Comparison of ENCODE assay signal across 1 fruit fly cellular context in the genomic region with DNA sequence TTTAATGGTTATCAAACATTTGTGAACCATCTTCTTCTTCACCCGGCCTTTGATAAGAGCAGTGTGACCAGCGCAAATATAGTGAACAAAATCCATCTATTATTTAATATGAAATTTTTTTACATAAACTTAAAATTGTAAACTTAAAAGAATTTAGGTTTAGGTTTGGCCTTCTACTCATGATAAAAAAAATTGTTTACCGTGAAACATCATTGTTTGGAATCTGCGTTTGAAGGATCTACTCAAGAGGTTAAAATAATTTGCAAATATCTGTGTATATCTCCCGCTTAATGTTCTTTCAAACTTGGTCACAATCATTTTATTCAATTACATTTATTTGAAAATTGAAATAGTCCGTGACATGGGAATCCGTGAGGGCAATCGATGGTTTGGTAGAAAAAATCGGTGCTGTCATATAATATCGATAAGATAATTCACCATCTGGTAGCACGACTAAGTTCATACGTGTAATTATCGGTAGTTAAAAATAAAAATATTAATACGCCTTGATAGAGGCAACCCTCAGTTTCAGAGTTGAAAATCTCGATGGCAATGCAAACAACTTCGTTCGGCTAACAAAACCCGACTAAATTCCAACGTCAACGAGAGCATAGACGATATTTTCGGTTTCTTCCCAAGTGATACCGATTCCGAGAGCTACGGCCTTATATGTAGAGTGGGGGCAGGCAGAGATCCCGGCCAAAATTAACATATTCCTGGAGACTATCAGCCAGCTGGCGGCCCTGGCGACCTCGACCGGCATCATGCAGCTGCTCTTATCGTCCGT.
TF ChIP-seq lines count a peak whose summit lies in the region.

Gene betaGlu, minus strand, starts transcription at position 59 of the 787 bp plus-strand sequence.
Gene sip3, plus strand, starts transcription at position 430 of the 787 bp plus-strand sequence.

TF ChIP-seq in whole organism, embryonic, 481 proteins besides CTCF, POLR2A, EP300 and RAD21 (continued from another document):
- TF ChIP-seq CG17612 (GFP tag; IDR thresholded peaks at IDR 0.05; lab: Robert Waterston, UW) (no peak), pho (GFP tag; optimal IDR thresholded peaks at IDR 0.05; lab: Kevin White, UChicago) (peak; percentile 14), bbx (GFP tag; IDR thresholded peaks at IDR 0.05; lab: Robert Waterston, UW; ENCODE audit: partially characterized antibody) (peak; percentile 92), chn (GFP tag; optimal IDR thresholded peaks at IDR 0.05; lab: Kevin White, UChicago) (peak; percentile 13), CG34422 (GFP tag; IDR thresholded peaks at IDR 0.05; lab: Robert Waterston, UW) (no peak), lmd (GFP tag; IDR thresholded peaks at IDR 0.05; lab: Robert Waterston, UW) (no peak), jigr1 (GFP tag; IDR thresholded peaks at IDR 0.05; lab: Robert Waterston, UW) (peak; percentile 35; the same call in 1 of the 3 replicates), Meics (GFP tag; optimal IDR thresholded peaks at IDR 0.05; lab: Kevin White, UChicago) (no peak), CG11723 (GFP tag; optimal IDR thresholded peaks at IDR 0.05; lab: Kevin White, UChicago) (no peak), CG16813 (GFP tag; IDR thresholded peaks at IDR 0.05; lab: Robert Waterston, UW; ENCODE audit: partially characterized antibody) (peak; percentile 91), disco-r (GFP tag; optimal IDR thresholded peaks at IDR 0.05; lab: Kevin White, UChicago) (no peak), da (GFP tag; optimal IDR thresholded peaks at IDR 0.05; lab: Kevin White, UChicago) (no peak), pfk (GFP tag; optimal IDR thresholded peaks at IDR 0.05; lab: Kevin White, UChicago) (no peak), cas (GFP tag; IDR thresholded peaks at IDR 0.05; lab: Robert Waterston, UW) (no peak), fd64A (GFP tag; optimal IDR thresholded peaks at IDR 0.05; lab: Kevin White, UChicago) (no peak), CG17568 (GFP tag; optimal IDR thresholded peaks at IDR 0.05; lab: Kevin White, UChicago) (no peak), maf-S (GFP tag; optimal IDR thresholded peaks at IDR 0.05; lab: Kevin White, UChicago) (no peak), sens-2 (GFP tag; IDR thresholded peaks at IDR 0.05; lab: Robert Waterston, UW) (no peak), nmo (GFP tag; optimal IDR thresholded peaks at IDR 0.05; lab: Kevin White, UChicago) (peak; percentile 59), Hr39 (optimal IDR thresholded peaks at IDR 0.05; lab: Kevin White, UChicago) (no peak), vnd (GFP tag; IDR thresholded peaks at IDR 0.05; lab: Robert Waterston, UW; ENCODE audit: partially characterized antibody) (peak; percentile 89), CG4282 (GFP tag; optimal IDR thresholded peaks at IDR 0.05; lab: Kevin White, UChicago) (no peak), Aef1 (GFP tag; IDR thresholded peaks at IDR 0.05; lab: Robert Waterston, UW) (no peak), dmrt99B (tag; optimal IDR thresholded peaks at IDR 0.05; lab: Kevin White, UChicago) (no peak), ATbp (GFP tag; optimal IDR thresholded peaks at IDR 0.05; lab: Kevin White, UChicago) (no peak), Sox102F (GFP tag; optimal IDR thresholded peaks at IDR 0.05; lab: Kevin White, UChicago) (no peak), CG11560 (tag; IDR thresholded peaks at IDR 0.05; lab: Robert Waterston, UW) (no peak), CG16815 (GFP tag; optimal IDR thresholded peaks at IDR 0.05; lab: Kevin White, UChicago) (no peak), CG15601 (tag; optimal IDR thresholded peaks at IDR 0.05; lab: Kevin White, UChicago) (peak; percentile 42), Dad (GFP tag; optimal IDR thresholded peaks at IDR 0.05; lab: Kevin White, UChicago) (no peak), CG2712 (tag; optimal IDR thresholded peaks at IDR 0.05; lab: Kevin White, UChicago) (peak; percentile 52), CG30431 (GFP tag; optimal IDR thresholded peaks at IDR 0.05; lab: Kevin White, UChicago) (no peak), Spps (tag; optimal IDR thresholded peaks at IDR 0.05; lab: Kevin White, UChicago) (no peak), row (GFP tag; IDR thresholded peaks at IDR 0.05; lab: Robert Waterston, UW) (peak; percentile 51), Vsx1 (GFP tag; optimal IDR thresholded peaks at IDR 0.05; lab: Kevin White, UChicago) (no peak), Gsc (GFP tag; IDR thresholded peaks at IDR 0.05; lab: Robert Waterston, UW) (no peak), jing (GFP tag; optimal IDR thresholded peaks at IDR 0.05; lab: Kevin White, UChicago) (no peak), CG10147 (GFP tag; optimal IDR thresholded peaks at IDR 0.05; lab: Kevin White, UChicago) (no peak), C15 (GFP tag; IDR thresholded peaks at IDR 0.05; lab: Robert Waterston, UW) (no peak), shn (GFP tag; optimal IDR thresholded peaks at IDR 0.05; lab: Kevin White, UChicago) (no peak), CG12299 (tag; optimal IDR thresholded peaks at IDR 0.05; lab: Kevin White, UChicago) (peak; percentile 23), Bgb (GFP tag; IDR thresholded peaks at IDR 0.05; lab: Robert Waterston, UW; ENCODE audit: partially characterized antibody) (peak; percentile 92), fru (optimal IDR thresholded peaks at IDR 0.05; lab: Kevin White, UChicago) (no peak), CG8924 (tag; optimal IDR thresholded peaks at IDR 0.05; lab: Kevin White, UChicago) (peak; percentile 25), CG6854 (GFP tag; optimal IDR thresholded peaks at IDR 0.05; lab: Kevin White, UChicago) (no peak), D19A (tag; optimal IDR thresholded peaks at IDR 0.05; lab: Kevin White, UChicago) (no peak), CG17328 (GFP tag; IDR thresholded peaks at IDR 0.05; lab: Robert Waterston, UW) (no peak), jumu (GFP tag; optimal IDR thresholded peaks at IDR 0.05; lab: Kevin White, UChicago) (no peak), toy (GFP tag; IDR thresholded peaks at IDR 0.05; lab: Robert Waterston, UW) (no peak), Xbp1 (GFP tag; optimal IDR thresholded peaks at IDR 0.05; lab: Kevin White, UChicago) (peak; percentile 52), MBD-R2 (GFP tag; IDR thresholded peaks at IDR 0.05; lab: Robert Waterston, UW) (peak; percentile 32), slbo (GFP tag; IDR thresholded peaks at IDR 0.05; lab: Robert Waterston, UW) (no peak), CG1647 (GFP tag; optimal IDR thresholded peaks at IDR 0.05; lab: Kevin White, UChicago) (no peak), sob (GFP tag; IDR thresholded peaks at IDR 0.05; lab: Robert Waterston, UW) (no peak), nom (GFP tag; optimal IDR thresholded peaks at IDR 0.05; lab: Kevin White, UChicago) (no peak), CG17361 (GFP tag; IDR thresholded peaks at IDR 0.05; lab: Robert Waterston, UW) (peak; percentile 75; the same call in 2 of the 3 replicates), gfzf (GFP tag; optimal IDR thresholded peaks at IDR 0.05; lab: Kevin White, UChicago) (peak; percentile 66)
